Fruit fly (Drosophila melanogaster): Measurements from ENCODE around the gene CG9961.

CG9961 gene

DNA sequence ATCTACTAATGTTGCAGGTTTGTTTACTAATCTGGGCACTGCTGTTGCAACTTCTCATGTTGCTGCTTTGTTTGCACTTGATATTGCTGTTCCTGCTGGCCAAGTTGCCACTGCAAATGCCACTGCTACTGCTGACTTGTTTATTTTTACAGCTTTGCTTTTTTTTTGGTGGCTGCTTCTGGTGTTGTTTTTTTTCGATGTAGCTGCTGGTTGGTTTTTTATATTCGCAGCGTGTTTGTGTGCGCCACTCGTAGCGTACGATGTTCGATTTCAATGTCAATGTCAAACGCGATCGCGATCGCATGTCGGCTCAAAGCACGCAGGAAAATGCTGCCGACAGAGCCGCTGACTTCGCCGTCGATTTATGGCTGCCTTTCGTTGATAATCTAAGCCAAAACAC, 16.9 kb downstream of the CG9961 start:
- TF ChIP-seq CG14655 (GFP tag; optimal IDR thresholded peaks at IDR 0.05) (no peak), CG15710 (tag; optimal IDR thresholded peaks at IDR 0.05) (peak; percentile 8), EcR (GFP tag; optimal IDR thresholded peaks at IDR 0.05) (no peak), Pif1A (GFP tag; optimal IDR thresholded peaks at IDR 0.05) (no peak), CG13204 (GFP tag; optimal IDR thresholded peaks at IDR 0.05) (peak; percentile 27), CG12605 (GFP tag; IDR thresholded peaks at IDR 0.05) (peak; percentile 43; the same call in 1 of the 2 replicates), Pif1B (GFP tag; optimal IDR thresholded peaks at IDR 0.05) (no peak), CG8301 (tag; optimal IDR thresholded peaks at IDR 0.05) (no peak), Snoo (tag; optimal IDR thresholded peaks at IDR 0.05) (no peak)

DNA sequence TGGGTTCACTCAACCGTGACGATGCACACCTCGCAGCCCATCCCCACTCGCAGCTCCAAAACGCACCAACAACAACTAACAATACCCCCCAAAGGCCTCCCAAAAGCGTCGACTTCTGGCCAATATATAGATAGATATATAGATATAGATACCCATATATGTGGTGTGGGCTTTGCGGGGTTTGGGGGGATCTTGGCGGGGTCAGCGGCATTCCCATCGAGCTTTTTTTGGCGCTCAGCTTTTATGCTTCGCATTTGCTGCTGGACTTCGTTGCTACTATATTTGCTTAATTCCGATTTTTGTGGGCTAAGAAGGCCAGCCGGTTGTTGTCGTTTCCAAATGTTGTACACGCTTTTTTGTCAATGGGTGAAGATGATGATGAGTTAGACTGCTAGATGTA, 17.4 kb downstream of the CG9961 start:
- TF ChIP-seq CG34367 (tag; optimal IDR thresholded peaks at IDR 0.05) (no peak), CG15710 (tag; optimal IDR thresholded peaks at IDR 0.05) (no peak), gl (tag; optimal IDR thresholded peaks at IDR 0.05) (no peak)

DNA sequence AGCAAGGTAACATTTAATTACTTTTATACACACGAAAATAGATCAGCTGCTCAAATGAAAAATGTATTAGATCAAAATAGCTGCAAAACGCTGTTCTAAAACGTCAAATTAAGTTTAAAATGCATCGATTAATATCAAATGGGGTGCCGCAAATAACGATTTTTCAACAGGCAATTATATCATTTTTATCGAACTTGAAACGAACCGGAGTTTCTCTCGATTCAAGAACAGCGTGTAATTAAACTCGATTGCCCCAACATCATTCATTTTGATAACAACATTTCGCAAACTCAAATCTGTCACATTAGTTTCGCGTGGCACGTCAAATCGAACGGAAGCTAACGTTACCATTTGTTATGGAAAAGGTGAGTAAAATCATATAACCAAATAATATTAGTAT, 19.4 kb downstream of the CG9961 start, which contains the start of gene CG31689:
TSS of gene CG31689 (plus strand) at position 301 of the 400 bp plus-strand sequence.
- TF ChIP-seq CG4496 (GFP tag; IDR thresholded peaks at IDR 0.05): no peak
- TF ChIP-seq CG12605 (GFP tag; IDR thresholded peaks at IDR 0.05): no peak
- TF ChIP-seq CG17806 (tag; optimal IDR thresholded peaks at IDR 0.05): no peak
- no peak for TF ChIP-seq CG8301 (tag; optimal IDR thresholded peaks at IDR 0.05)
- TF ChIP-seq CG9948 (tag; optimal IDR thresholded peaks at IDR 0.05): no peak
- no peak for TF ChIP-seq CG13204 (GFP tag; optimal IDR thresholded peaks at IDR 0.05)
- TF ChIP-seq fd96Ca (GFP tag; IDR thresholded peaks at IDR 0.05): no peak
- TF ChIP-seq Ets98B (GFP tag; IDR thresholded peaks at IDR 0.05): no peak
- no peak for TF ChIP-seq D1 (tag; optimal IDR thresholded peaks at IDR 0.05)
- no peak for TF ChIP-seq CG8159 (tag; optimal IDR thresholded peaks at IDR 0.05)
- no peak for TF ChIP-seq Pif1A (GFP tag; optimal IDR thresholded peaks at IDR 0.05)
- TF ChIP-seq gl (tag; optimal IDR thresholded peaks at IDR 0.05): no peak
- TF ChIP-seq CG14655 (GFP tag; optimal IDR thresholded peaks at IDR 0.05): no peak

DNA sequence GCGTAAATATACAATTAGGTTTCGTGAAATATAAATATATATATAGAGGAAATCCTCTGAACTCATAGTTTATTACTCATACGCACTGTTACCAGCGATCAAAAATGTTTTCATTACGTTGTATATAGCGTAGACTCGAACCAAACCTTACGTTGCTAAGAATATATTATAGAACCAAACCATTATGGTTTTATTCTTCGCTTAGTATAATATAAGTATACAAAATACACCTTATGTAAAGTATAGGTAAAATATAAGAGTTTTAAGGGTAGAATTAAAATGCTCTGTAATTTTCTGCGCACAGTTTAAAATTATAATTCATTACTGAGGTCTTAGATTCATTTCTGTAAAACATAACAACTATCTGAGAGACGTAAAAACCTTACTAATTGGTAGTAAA, 20.3 kb downstream of the CG9961 start:
- no peak for TF ChIP-seq Ets98B (GFP tag; IDR thresholded peaks at IDR 0.05)
- TF ChIP-seq CG10348 (GFP tag; IDR thresholded peaks at IDR 0.05): no peak
- TF ChIP-seq EcR (GFP tag; optimal IDR thresholded peaks at IDR 0.05): no peak
- TF ChIP-seq CG9948 (tag; optimal IDR thresholded peaks at IDR 0.05): no peak
- TF ChIP-seq CG34367 (tag; optimal IDR thresholded peaks at IDR 0.05): no peak
- TF ChIP-seq CG8159 (tag; optimal IDR thresholded peaks at IDR 0.05): no peak
- no peak for TF ChIP-seq CG32121 (GFP tag; IDR thresholded peaks at IDR 0.05)
- no peak for TF ChIP-seq gl (tag; optimal IDR thresholded peaks at IDR 0.05)
- TF ChIP-seq fd96Ca (GFP tag; IDR thresholded peaks at IDR 0.05): no peak
- no peak for TF ChIP-seq CG12605 (GFP tag; IDR thresholded peaks at IDR 0.05)

DNA sequence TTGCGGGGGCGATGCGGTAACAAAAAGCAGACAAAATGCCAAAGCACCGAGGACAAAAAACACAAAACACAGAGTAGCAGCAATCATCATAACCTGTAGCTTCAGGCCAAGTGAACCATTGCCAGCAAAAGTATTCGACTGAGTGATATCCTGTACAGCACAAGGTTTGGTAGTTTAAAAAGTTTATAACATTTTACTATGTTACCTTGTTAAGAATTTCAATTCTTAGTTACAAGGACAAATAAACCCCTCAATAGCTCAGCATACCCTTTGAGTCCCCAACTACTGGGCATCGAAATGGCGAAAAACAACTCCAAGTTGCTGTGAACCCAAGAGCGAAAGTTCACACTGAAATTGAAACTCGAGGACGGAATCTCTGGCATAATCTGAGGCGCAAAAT, 21.6 kb downstream of the CG9961 start:
- TF ChIP-seq CG10348 (GFP tag; IDR thresholded peaks at IDR 0.05) (no peak), CG9948 (tag; optimal IDR thresholded peaks at IDR 0.05) (no peak), CG4496 (GFP tag; IDR thresholded peaks at IDR 0.05) (peak; percentile 28; the same call in 1 of the 3 replicates), fd96Ca (GFP tag; IDR thresholded peaks at IDR 0.05) (no peak), CG13204 (GFP tag; optimal IDR thresholded peaks at IDR 0.05) (no peak)

DNA sequence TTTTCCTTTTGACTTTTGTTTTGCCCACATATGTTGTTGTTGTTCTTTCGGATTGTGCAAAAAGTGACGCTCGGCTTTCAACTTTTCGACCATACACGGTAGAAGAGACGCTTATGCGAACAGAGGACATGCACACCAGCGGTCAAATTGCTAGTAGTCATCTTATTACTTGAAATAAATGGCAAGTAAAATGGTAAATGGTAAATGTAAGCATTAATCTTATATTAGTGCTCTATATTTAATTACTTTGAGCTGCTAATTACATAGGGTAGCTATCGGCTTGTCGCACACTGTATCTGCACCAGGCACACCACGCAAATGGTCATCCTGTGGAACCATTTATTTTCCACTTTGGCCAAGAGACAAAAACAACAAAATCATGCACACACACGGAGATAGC, 23.4 kb downstream of the CG9961 start:
- no peak for TF ChIP-seq gl (tag; optimal IDR thresholded peaks at IDR 0.05)
- TF ChIP-seq CG8159 (tag; optimal IDR thresholded peaks at IDR 0.05): peak; percentile 28
- TF ChIP-seq CG14655 (GFP tag; optimal IDR thresholded peaks at IDR 0.05): peak; percentile 15
- TF ChIP-seq CG15710 (tag; optimal IDR thresholded peaks at IDR 0.05): peak; percentile 17

DNA sequence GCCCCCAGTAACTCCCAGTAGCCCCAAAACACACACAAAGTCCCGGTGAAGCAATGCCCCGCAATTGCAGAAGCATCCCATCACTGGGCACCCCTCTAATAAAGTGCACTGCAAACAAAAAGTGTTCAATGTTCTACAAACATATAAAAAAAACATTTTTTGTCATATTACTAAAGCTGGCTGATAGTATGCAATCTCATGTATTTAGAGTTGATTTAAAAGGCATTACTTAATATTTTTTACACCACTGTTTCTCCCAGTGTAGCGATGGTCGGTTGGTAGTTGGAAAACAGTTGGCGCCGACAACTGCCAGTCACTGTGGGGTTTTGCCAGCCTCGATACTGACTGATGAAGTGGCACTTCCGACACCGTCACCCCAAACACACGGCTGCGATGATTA, 24.4 kb downstream of the CG9961 start:
- TF ChIP-seq CG15710 (tag; optimal IDR thresholded peaks at IDR 0.05) (peak; percentile 21), Pif1A (GFP tag; optimal IDR thresholded peaks at IDR 0.05) (peak; percentile 6), gl (tag; optimal IDR thresholded peaks at IDR 0.05) (no peak), CG8301 (tag; optimal IDR thresholded peaks at IDR 0.05) (no peak), fd96Ca (GFP tag; IDR thresholded peaks at IDR 0.05) (no peak), CG8159 (tag; optimal IDR thresholded peaks at IDR 0.05) (peak; percentile 8)

DNA sequence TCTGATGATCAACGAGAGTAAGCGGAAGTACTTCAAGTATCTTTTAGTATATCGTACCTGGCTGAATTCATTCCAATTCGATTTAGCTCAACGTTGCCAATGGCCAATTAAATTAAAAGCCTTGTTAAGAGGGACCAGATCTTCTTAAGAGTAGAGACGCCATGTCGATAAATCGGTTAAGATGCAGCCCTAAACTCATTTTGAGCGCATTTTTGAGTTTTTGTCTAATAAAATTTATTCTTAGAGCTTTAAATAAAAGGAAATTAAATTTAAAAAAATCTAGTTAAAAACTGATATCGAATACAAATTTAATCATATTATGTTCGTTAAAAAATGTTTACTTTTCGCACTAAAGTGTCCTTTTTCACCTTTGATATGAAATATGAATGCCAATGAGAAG, 48.4 kb downstream of the CG9961 start, which contains the start of gene Trf5:
TSS of gene Trf5 (minus strand) at position 101 of the 400 bp plus-strand sequence.
- TF ChIP-seq CG34367 (tag; optimal IDR thresholded peaks at IDR 0.05) (no peak), EcR (GFP tag; optimal IDR thresholded peaks at IDR 0.05) (no peak), CG4496 (GFP tag; IDR thresholded peaks at IDR 0.05) (no peak)

Data from whole organism, pupa.